Fruit fly (Drosophila melanogaster): ENCODE measurements around the gene Ppcs.

DNA sequence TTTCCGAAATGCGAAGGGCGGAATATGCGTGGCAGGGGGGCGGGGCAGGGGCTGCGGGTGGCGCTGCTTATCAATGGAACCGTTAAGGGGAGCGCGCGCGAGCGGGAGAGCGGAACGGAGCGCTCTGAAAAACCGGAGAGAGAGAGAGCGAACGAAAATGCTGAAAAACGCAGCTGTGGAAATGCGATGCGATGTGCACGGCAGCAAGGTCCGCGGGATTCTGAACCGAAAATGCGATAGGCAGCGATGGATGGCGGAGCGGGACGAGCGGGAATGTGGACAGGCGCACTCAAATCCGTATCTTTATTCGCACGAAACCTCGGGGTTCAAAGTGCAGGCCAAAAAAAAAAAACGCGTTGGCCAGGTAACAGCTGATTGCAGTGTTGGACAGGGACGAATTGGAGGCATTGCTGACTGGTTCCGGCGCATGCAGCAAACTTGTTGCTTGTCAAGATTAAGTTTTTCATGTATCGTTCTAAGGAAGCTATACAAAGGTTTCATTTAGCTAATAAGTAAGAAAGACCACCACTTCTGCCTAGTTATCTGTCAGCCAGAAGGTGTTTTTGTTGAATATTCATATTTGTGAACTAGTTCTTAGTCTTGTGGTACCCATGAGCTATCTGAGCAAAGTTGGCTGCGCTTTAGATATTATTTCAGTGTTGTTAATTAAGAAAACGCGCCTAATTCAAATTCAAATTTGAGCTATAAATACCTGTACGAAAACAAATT, at the start of gene Ppcs:
- TF ChIP-seq fru (GFP tag; optimal IDR thresholded peaks at IDR 0.05) (peak; percentile 71), Myc (optimal IDR thresholded peaks at IDR 0.05) (peak; percentile 69), h (GFP tag; optimal IDR thresholded peaks at IDR 0.05) (peak; percentile 85)

Measured in whole organism, wandering third instar larva.